Fruit fly (Drosophila melanogaster) whole organism, adult: Measurements from ENCODE around the gene CG8673.

Experiments
- CG11617 ChIP-seq: fragments of 200-800 bp; sonication (Bioruptor generic); optimal IDR thresholded peaks from 2 replicates; lab custom pipeline; 2017; ENCODE audit warnings: mild to moderate bottlenecking, missing biosample characterization, missing genetic modification reagents, missing genetic modification characterization
- CG12768 ChIP-seq: fragments of 200-800 bp; sonication (Bioruptor generic); optimal IDR thresholded peaks from 2 replicates; lab custom pipeline; 2017; ENCODE audit warnings: missing biosample characterization, missing genetic modification characterization, mild to moderate bottlenecking, moderate library complexity, missing genetic modification reagents
- CG14711 ChIP-seq: fragments of 200-800 bp; sonication (Bioruptor generic); optimal IDR thresholded peaks from 2 replicates; lab custom pipeline; 2018; ENCODE audit warnings: missing biosample characterization, mild to moderate bottlenecking, missing genetic modification characterization, moderate library complexity
- CG1620 ChIP-seq: fragments of 200-800 bp; sonication (Bioruptor generic); optimal IDR thresholded peaks from 2 replicates; lab custom pipeline; 2016; ENCODE audit warnings: missing biosample characterization, missing genetic modification characterization
- CG33017 ChIP-seq: fragments of 200-800 bp; sonication (Bioruptor generic); optimal IDR thresholded peaks from 2 replicates; lab custom pipeline; 2018; ENCODE audit warnings: missing biosample characterization, mild to moderate bottlenecking, missing genetic modification characterization, moderate library complexity
- CG5204 ChIP-seq: fragments of 200-800 bp; sonication (Bioruptor generic); optimal IDR thresholded peaks from 2 replicates; lab custom pipeline; 2016; ENCODE audit warnings: missing biosample characterization, missing genetic modification characterization
- CG7045 ChIP-seq: fragments of 200-800 bp; sonication (Bioruptor generic); optimal IDR thresholded peaks from 2 replicates; lab custom pipeline; 2017; ENCODE audit warnings: missing biosample characterization, mild to moderate bottlenecking, missing genetic modification characterization
- CG7101 ChIP-seq: fragments of 200-800 bp; sonication (Bioruptor generic); optimal IDR thresholded peaks from 2 replicates; lab custom pipeline; 2018; ENCODE audit warnings: missing biosample characterization, mild to moderate bottlenecking, missing genetic modification characterization, moderate library complexity
- Clk ChIP-seq: fragments of 200-800 bp; sonication (Bioruptor generic); optimal IDR thresholded peaks from 2 replicates; lab custom pipeline; 2017; ENCODE audit warnings: missing biosample characterization, missing genetic modification characterization
- Crg-1 ChIP-seq: fragments of 200-800 bp; sonication (Bioruptor generic); optimal IDR thresholded peaks from 2 replicates; lab custom pipeline; 2016; ENCODE audit warnings: missing biosample characterization, missing genetic modification characterization
- Hr96 ChIP-seq: fragments of 200-800 bp; sonication (Bioruptor generic); optimal IDR thresholded peaks from 2 replicates; lab custom pipeline; 2016; ENCODE audit warnings: missing biosample characterization, missing genetic modification characterization
- Mnt ChIP-seq: fragments of 200-800 bp; sonication (Bioruptor generic); optimal IDR thresholded peaks from 2 replicates; lab custom pipeline; 2016; ENCODE audit warnings: missing biosample characterization, mild to moderate bottlenecking, missing genetic modification characterization
- bab1 ChIP-seq: fragments of 200-800 bp; sonication (Bioruptor generic); optimal IDR thresholded peaks from 3 replicates; lab custom pipeline; 2019; ENCODE audit warnings: missing biosample characterization, mild to moderate bottlenecking, missing genetic modification characterization, moderate library complexity
- cic ChIP-seq: fragments of 200-800 bp; sonication (Bioruptor generic); optimal IDR thresholded peaks from 2 replicates; lab custom pipeline; 2017; ENCODE audit warnings: missing biosample characterization, mild to moderate bottlenecking, missing genetic modification characterization, moderate library complexity
- cnc ChIP-seq, 2 experiments: fragments of >200 bp; optimal IDR thresholded peaks; 2 replicates each; lab custom pipeline; 2017
- kay ChIP-seq: fragments of 200-800 bp; sonication (Bioruptor generic); peaks from one replicate; lab custom pipeline; 2016; ENCODE audit warnings: missing biosample characterization, missing genetic modification characterization, borderline replicate concordance
- ovo ChIP-seq: fragments of 200-800 bp; sonication (Bioruptor generic); optimal IDR thresholded peaks from 2 replicates; lab custom pipeline; 2016; ENCODE audit warnings: missing biosample characterization, missing genetic modification characterization
- pad ChIP-seq: fragments of 200-800 bp; sonication (Bioruptor generic); optimal IDR thresholded peaks from 3 replicates; lab custom pipeline; 2017; ENCODE audit warnings: missing biosample characterization, missing genetic modification characterization, mild to moderate bottlenecking, moderate library complexity, missing genetic modification reagents
- tj ChIP-seq: fragments of 200-800 bp; sonication (Bioruptor generic); optimal IDR thresholded peaks from 3 replicates; lab custom pipeline; 2017; ENCODE audit warnings: missing biosample characterization, mild to moderate bottlenecking, missing genetic modification characterization, moderate library complexity
- toe ChIP-seq: fragments of 200-800 bp; sonication (Bioruptor generic); optimal IDR thresholded peaks from 2 replicates; lab custom pipeline; 2016; ENCODE audit warnings: missing biosample characterization, missing genetic modification characterization

CG8673 gene

dm6 chr2L:8091429-8091828, 32.7 kb upstream of the CG8673 start:
- TF ChIP-seq CG12768 (GFP tag; lab: Kevin White, UChicago) (no peak), kay (GFP tag; lab: Kevin White, UChicago) (peak; percentile 57), toe (no peak)

- TF ChIP-seq toe (no peak), CG5204 (GFP tag; lab: Kevin White, UChicago) (no peak), bab1 (no peak), CG14711 (tag; lab: Kevin White, UChicago) (no peak), tj (GFP tag; lab: Kevin White, UChicago) (no peak), Mnt (GFP tag; lab: Kevin White, UChicago) (no peak), kay (GFP tag; lab: Kevin White, UChicago) (no peak), Hr96 (GFP tag; lab: Kevin White, UChicago) (no peak), Clk (GFP tag; lab: Kevin White, UChicago) (no peak), pad (GFP tag; lab: Kevin White, UChicago) (no peak), ovo (GFP tag; lab: Kevin White, UChicago) (no peak), CG12768 (GFP tag; lab: Kevin White, UChicago) (no peak), Crg-1 (no peak), CG7101 (tag; lab: Kevin White, UChicago) (no peak), CG1620 (GFP tag; lab: Kevin White, UChicago) (no peak), CG33017 (tag; lab: Kevin White, UChicago) (no peak), cnc (optimal IDR thresholded peaks at IDR 0.05; lab: Kevin White, UChicago) (no peak), CG7045 (GFP tag; lab: Kevin White, UChicago) (no peak)
These were observed 32.2 kb upstream of the CG8673 start for dm6 chr2L:8091908-8092307.

- TF ChIP-seq kay (GFP tag; lab: Kevin White, UChicago) (peak; percentile 89), CG5204 (GFP tag; lab: Kevin White, UChicago) (no peak), tj (GFP tag; lab: Kevin White, UChicago) (peak; percentile 43)
These were observed 30.8 kb upstream of the CG8673 start for dm6 chr2L:8093182-8093941.

- TF ChIP-seq CG12768 (GFP tag; lab: Kevin White, UChicago) (no peak), toe (no peak), kay (GFP tag; lab: Kevin White, UChicago) (peak; percentile 85), ovo (GFP tag; lab: Kevin White, UChicago) (no peak), Crg-1 (no peak), Clk (GFP tag; lab: Kevin White, UChicago) (no peak), CG1620 (GFP tag; lab: Kevin White, UChicago) (no peak), CG5204 (GFP tag; lab: Kevin White, UChicago) (no peak), CG7045 (GFP tag; lab: Kevin White, UChicago) (no peak), tj (GFP tag; lab: Kevin White, UChicago) (no peak), bab1 (no peak), Mnt (GFP tag; lab: Kevin White, UChicago) (no peak), CG11617 (GFP tag; lab: Kevin White, UChicago) (peak; percentile 21), cnc (optimal IDR thresholded peaks at IDR 0.05; lab: Kevin White, UChicago) (no peak), CG7101 (tag; lab: Kevin White, UChicago) (peak; percentile 30), CG33017 (tag; lab: Kevin White, UChicago) (peak; percentile 40), pad (GFP tag; lab: Kevin White, UChicago) (no peak), cic (GFP tag; lab: Kevin White, UChicago) (peak; percentile 17), Hr96 (GFP tag; lab: Kevin White, UChicago) (no peak), CG14711 (tag; lab: Kevin White, UChicago) (no peak)
These were observed 29.9 kb upstream of the CG8673 start for dm6 chr2L:8094058-8094825.

- no peak for TF ChIP-seq Hr96 (GFP tag; lab: Kevin White, UChicago)
- TF ChIP-seq CG5204 (GFP tag; lab: Kevin White, UChicago) = no peak
- TF ChIP-seq Crg-1 = no peak
- peak; percentile 39 for TF ChIP-seq CG12768 (GFP tag; lab: Kevin White, UChicago)
- no peak for TF ChIP-seq CG7045 (GFP tag; lab: Kevin White, UChicago)
- no peak for TF ChIP-seq Clk (GFP tag; lab: Kevin White, UChicago)
- TF ChIP-seq cic (GFP tag; lab: Kevin White, UChicago) = no peak
- TF ChIP-seq CG7101 (tag; lab: Kevin White, UChicago) = no peak
- TF ChIP-seq CG33017 (tag; lab: Kevin White, UChicago) = peak; percentile 29
- TF ChIP-seq ovo (GFP tag; lab: Kevin White, UChicago) = no peak
- TF ChIP-seq kay (GFP tag; lab: Kevin White, UChicago) = peak; percentile 13
- TF ChIP-seq bab1 = no peak
- TF ChIP-seq CG14711 (tag; lab: Kevin White, UChicago) = no peak
- no peak for TF ChIP-seq CG11617 (GFP tag; lab: Kevin White, UChicago)
- TF ChIP-seq toe = no peak
- TF ChIP-seq cnc (optimal IDR thresholded peaks at IDR 0.05; lab: Kevin White, UChicago) = no peak
- TF ChIP-seq pad (GFP tag; lab: Kevin White, UChicago) = no peak
- TF ChIP-seq Mnt (GFP tag; lab: Kevin White, UChicago) = peak; percentile 12
- peak; percentile 32 for TF ChIP-seq tj (GFP tag; lab: Kevin White, UChicago)
- no peak for TF ChIP-seq CG1620 (GFP tag; lab: Kevin White, UChicago)
These were observed 29.0 kb upstream of the CG8673 start for dm6 chr2L:8095176-8095575.
